Fruit fly (Drosophila melanogaster) whole organism, embryonic: ENCODE measurements around the gene kirre.

Experiments
- ase ChIP-seq: fragments of 200-800 bp; sonication (Bioruptor generic); IDR thresholded peaks from 3 replicates; pipeline ENCODE4 v1.3.6; 2022; ENCODE audit warnings: missing biosample characterization, missing genetic modification characterization
- onecut ChIP-seq: fragments of 200-800 bp; sonication (Bioruptor generic); IDR thresholded peaks from 2 replicates; pipeline ENCODE4 v1.3.6; 2022; ENCODE audit warnings: missing biosample characterization, missing genetic modification characterization

- TF ChIP-seq ase (GFP tag; lab: Robert Waterston, UW) (no peak), onecut (GFP tag; lab: Robert Waterston, UW) (no peak)
These were observed 224.6 kb downstream of the kirre start for dm6 chrX:2964678-2965231.
